Worm (Caenorhabditis elegans): ENCODE data around the gene C46C2.5.
A peak's percentile ranks its signal among the peaks of the same experiment; 100 is the strongest.

DNA sequence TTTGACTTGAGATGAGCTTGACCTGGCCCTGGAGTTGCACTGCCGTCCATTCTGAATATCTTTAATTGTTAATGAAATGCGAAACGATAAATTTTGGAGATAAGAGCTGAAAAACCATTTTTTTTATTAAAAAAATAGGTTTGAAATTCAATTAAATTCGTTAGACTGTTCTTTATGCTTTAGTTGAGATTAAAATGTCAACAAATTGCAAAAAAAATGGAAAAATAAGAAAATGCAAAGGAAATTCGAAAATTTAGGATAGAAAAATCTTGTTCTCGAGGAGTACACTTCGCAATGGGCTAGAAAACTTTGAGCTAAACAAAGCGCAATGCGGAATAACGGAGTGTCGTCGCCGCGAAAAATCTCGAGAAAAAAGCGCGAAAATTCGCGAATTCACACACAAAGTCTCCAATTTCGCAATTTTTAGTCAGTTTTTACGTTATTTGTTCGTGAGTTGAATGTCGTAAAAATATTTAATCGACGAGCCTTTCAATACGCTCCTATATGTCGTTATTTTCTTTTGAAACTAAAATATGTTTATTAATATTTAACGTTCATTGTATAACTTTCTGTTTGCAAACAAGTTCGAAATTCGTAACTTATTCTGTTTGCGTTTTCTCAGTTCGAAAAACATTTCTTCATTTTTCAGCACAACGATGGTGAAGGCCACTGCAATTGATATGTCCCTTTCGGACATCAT, 45.5 kb downstream of the C46C2.5 start, which contains the start of the genes rpb-12 and aly-2:
- TF ChIP-seq pag-3 (tag; optimal IDR thresholded peaks at IDR 0.05; ENCODE audit: borderline replicate concordance, insufficient read depth) = no peak
- TF ChIP-seq unc-130 (tag; optimal IDR thresholded peaks at IDR 0.05) = peak; percentile 13
- TF ChIP-seq jun-1 (tag; optimal IDR thresholded peaks at IDR 0.05) = peak; percentile 57
- peak; percentile 56 for TF ChIP-seq swsn-7 (tag; optimal IDR thresholded peaks at IDR 0.05)
- TF ChIP-seq mep-1 (tag; optimal IDR thresholded peaks at IDR 0.05) = peak; percentile 68
- TF ChIP-seq nhr-90 (tag; optimal IDR thresholded peaks at IDR 0.05; ENCODE audit: poor library complexity) = peak; percentile 23
- TF ChIP-seq tbx-2 (tag; optimal IDR thresholded peaks at IDR 0.05) = peak; percentile 62
- TF ChIP-seq unc-98 (GFP tag; IDR thresholded peaks at IDR 0.05) = no peak
- TF ChIP-seq unc-62 (GFP tag; optimal IDR thresholded peaks at IDR 0.05) = no peak

Measured in whole organism, L1 larva.